Worm (Caenorhabditis elegans) whole organism, midembryonic: Measurements from ENCODE around the gene skpt-1.

Experiments used
- T22C8.4 ChIP-seq: fragments of 200-800 bp; sonication (Bioruptor generic); IDR thresholded peaks from 2 replicates; pipeline ENCODE4 v1.3.6; 2022; ENCODE audit warnings: missing genetic modification characterization, missing compliant biosample characterization
- cog-1 ChIP-seq: sonication (generic microtip); optimal IDR thresholded peaks from 2 replicates; lab custom pipeline; 2016; ENCODE audit warnings: missing genetic modification characterization, missing compliant biosample characterization
- flt-1 ChIP-seq: fragments of 200-800 bp; sonication (Bioruptor generic); IDR thresholded peaks from 2 replicates; pipeline ENCODE4 v1.3.6; 2022; ENCODE audit warnings: missing genetic modification characterization, missing compliant biosample characterization
- klf-2 ChIP-seq: fragments of 200-800 bp; sonication (Bioruptor generic); conservative IDR thresholded peaks from 2 replicates; pipeline ENCODE4 v1.3.6; 2022; ENCODE audit warnings: missing genetic modification reagents, missing genetic modification characterization, missing compliant biosample characterization
- med-1 ChIP-seq: sonication (generic microtip); optimal IDR thresholded peaks from 2 replicates; lab custom pipeline; 2017; ENCODE audit warnings: missing genetic modification characterization, mild to moderate bottlenecking, missing compliant biosample characterization, antibody characterized with exemption, missing genetic modification reagents; ENCODE audit not compliant: insufficient read depth
- ref-1 ChIP-seq: fragments of 200-800 bp; sonication (Bioruptor generic); conservative IDR thresholded peaks from 2 replicates; pipeline ENCODE4 v1.3.6; 2022; ENCODE audit warnings: missing genetic modification reagents, missing genetic modification characterization, missing compliant biosample characterization
- tab-1 ChIP-seq: fragments of 200-800 bp; sonication (Bioruptor generic); IDR thresholded peaks from 2 replicates; pipeline ENCODE4 v1.3.6; 2022; ENCODE audit warnings: missing genetic modification characterization, missing compliant biosample characterization
- ztf-23 ChIP-seq: fragments of 200-800 bp; sonication (Bioruptor generic); IDR thresholded peaks from 2 replicates; pipeline ENCODE4 v1.3.6; 2022; ENCODE audit warnings: missing genetic modification reagents, missing genetic modification characterization, missing compliant biosample characterization
- ztf-29 ChIP-seq: fragments of 200-800 bp; sonication (Bioruptor generic); IDR thresholded peaks from 2 replicates; pipeline ENCODE4 v1.3.6; 2022; ENCODE audit warnings: missing genetic modification reagents, missing genetic modification characterization, missing compliant biosample characterization

The skpt-1 gene

ce11 chrIII:5472693-5473092, 24.5 kb upstream of the skpt-1 start:
- no peak for TF ChIP-seq med-1 (GFP tag; lab: Kevin White, UChicago)
- no peak for TF ChIP-seq T22C8.4 (GFP tag; lab: Robert Waterston, UW)
- TF ChIP-seq flt-1 (GFP tag; lab: Robert Waterston, UW) = no peak
- TF ChIP-seq ztf-29 (GFP tag; lab: Robert Waterston, UW) = no peak
- TF ChIP-seq klf-2 = no peak
- no peak for TF ChIP-seq ref-1 (GFP tag; lab: Robert Waterston, UW)
- TF ChIP-seq tab-1 = no peak
- TF ChIP-seq cog-1 (tag; lab: Kevin White, UChicago) = no peak
- no peak for TF ChIP-seq ztf-23 (GFP tag; lab: Robert Waterston, UW)

- TF ChIP-seq ztf-23 (GFP tag; lab: Robert Waterston, UW) (no peak), ref-1 (GFP tag; lab: Robert Waterston, UW) (no peak), med-1 (GFP tag; lab: Kevin White, UChicago) (no peak), T22C8.4 (GFP tag; lab: Robert Waterston, UW) (no peak), klf-2 (no peak), tab-1 (no peak)
These were observed 20.9 kb upstream of the skpt-1 start for ce11 chrIII:5469090-5469489.

- TF ChIP-seq klf-2 (no peak), ztf-23 (GFP tag; lab: Robert Waterston, UW) (no peak), ztf-29 (GFP tag; lab: Robert Waterston, UW) (no peak), flt-1 (GFP tag; lab: Robert Waterston, UW) (no peak), ref-1 (GFP tag; lab: Robert Waterston, UW) (no peak), T22C8.4 (GFP tag; lab: Robert Waterston, UW) (no peak), cog-1 (tag; lab: Kevin White, UChicago) (no peak), tab-1 (no peak), med-1 (GFP tag; lab: Kevin White, UChicago) (no peak)
These were observed 16.7 kb upstream of the skpt-1 start for ce11 chrIII:5464850-5465249.

- TF ChIP-seq ztf-29 (GFP tag; lab: Robert Waterston, UW) = no peak
- TF ChIP-seq T22C8.4 (GFP tag; lab: Robert Waterston, UW) = no peak
- no peak for TF ChIP-seq tab-1
- no peak for TF ChIP-seq klf-2
- no peak for TF ChIP-seq ztf-23 (GFP tag; lab: Robert Waterston, UW)
- no peak for TF ChIP-seq ref-1 (GFP tag; lab: Robert Waterston, UW)
- TF ChIP-seq cog-1 (tag; lab: Kevin White, UChicago) = no peak
- TF ChIP-seq flt-1 (GFP tag; lab: Robert Waterston, UW) = no peak
- TF ChIP-seq med-1 (GFP tag; lab: Kevin White, UChicago) = no peak
These were observed 15.9 kb upstream of the skpt-1 start, which contains the start of gene F48E8.2 for ce11 chrIII:5464077-5464476. F48E8.2 (plus strand) TSS chrIII:5464377.

ce11 chrIII:5461079-5461478, 12.9 kb upstream of the skpt-1 start, which contains the start of gene F48E8.3:
F48E8.3 (plus strand) TSS chrIII:5461379.
- TF ChIP-seq cog-1 (tag; lab: Kevin White, UChicago) = no peak
- TF ChIP-seq flt-1 (GFP tag; lab: Robert Waterston, UW) = no peak
- no peak for TF ChIP-seq tab-1
- no peak for TF ChIP-seq ref-1 (GFP tag; lab: Robert Waterston, UW)
- no peak for TF ChIP-seq ztf-29 (GFP tag; lab: Robert Waterston, UW)
- no peak for TF ChIP-seq ztf-23 (GFP tag; lab: Robert Waterston, UW)
- no peak for TF ChIP-seq klf-2
- no peak for TF ChIP-seq med-1 (GFP tag; lab: Kevin White, UChicago)
- TF ChIP-seq T22C8.4 (GFP tag; lab: Robert Waterston, UW) = no peak

- TF ChIP-seq tab-1 (no peak), klf-2 (no peak), flt-1 (GFP tag; lab: Robert Waterston, UW) (no peak), med-1 (GFP tag; lab: Kevin White, UChicago) (no peak), cog-1 (tag; lab: Kevin White, UChicago) (no peak), ztf-29 (GFP tag; lab: Robert Waterston, UW) (no peak), ref-1 (GFP tag; lab: Robert Waterston, UW) (no peak)
These were observed 5.1 kb upstream of the skpt-1 start, which contains the start of gene F48E8.4 for ce11 chrIII:5453290-5453689. F48E8.4 (plus strand) TSS chrIII:5453590.

- TF ChIP-seq cog-1 (tag; lab: Kevin White, UChicago) = no peak
- no peak for TF ChIP-seq ztf-29 (GFP tag; lab: Robert Waterston, UW)
- no peak for TF ChIP-seq klf-2
These were observed 2.2 kb upstream of the skpt-1 start, which contains the start of gene paa-1 for ce11 chrIII:5450430-5450829. paa-1 (plus strand) TSS chrIII:5450730.

- TF ChIP-seq klf-2 = no peak
- peak; percentile 56 for TF ChIP-seq T22C8.4 (GFP tag; lab: Robert Waterston, UW)
- no peak for TF ChIP-seq med-1 (GFP tag; lab: Kevin White, UChicago)
These were observed 1.6 kb upstream of the skpt-1 start, which contains the start of gene F48E8.8 for ce11 chrIII:5449762-5450308. F48E8.8 (minus strand) TSS chrIII:5449812.

ce11 chrIII:5442711-5443253, 5.4 kb downstream of the skpt-1 start, which contains the start of the genes T24G10.2 and disl-2:
T24G10.2 (minus strand) TSS chrIII:5442761.
disl-2 (plus strand) TSS chrIII:5443167.
- TF ChIP-seq cog-1 (tag; lab: Kevin White, UChicago) (peak; percentile 38), T22C8.4 (GFP tag; lab: Robert Waterston, UW) (peak; percentile 37; the same call in 1 of the 2 replicates), ref-1 (GFP tag; lab: Robert Waterston, UW) (no peak)

- TF ChIP-seq cog-1 (tag; lab: Kevin White, UChicago) (no peak), ztf-23 (GFP tag; lab: Robert Waterston, UW) (no peak), klf-2 (no peak)
These were observed 7.7 kb downstream of the skpt-1 start, which contains the start of gene W03A5.6 for ce11 chrIII:5440540-5440939. W03A5.6 (minus strand) TSS chrIII:5440640.
